Fruit fly (Drosophila melanogaster): Measurements from ENCODE around the gene Tlk.

dm6 chrX:3725047-3725446 is 5.2 kb downstream of the Tlk start:
- TF ChIP-seq CTCF (optimal IDR thresholded peaks at IDR 0.05) (no peak), CG8478 (optimal IDR thresholded peaks at IDR 0.05) (no peak)

All from S2 (cell line).